Fruit fly (Drosophila melanogaster): ENCODE measurements around the gene COX6CL.
A peak's percentile ranks its signal among the peaks of the same experiment; 100 is the strongest.

The COX6CL gene

dm6 chr2L:5818343-5818742 is at the start of gene COX6CL:
Gene COX6CL, minus strand, starts transcription at chr2L:5818443.
- TF ChIP-seq repo (GFP tag; optimal IDR thresholded peaks at IDR 0.05) (no peak), knrl (GFP tag; IDR thresholded peaks at IDR 0.05; ENCODE audit: partially characterized antibody) (no peak), Dek (tag; optimal IDR thresholded peaks at IDR 0.05) (no peak), Bgb (GFP tag; IDR thresholded peaks at IDR 0.05; ENCODE audit: partially characterized antibody) (no peak), CG12299 (tag; optimal IDR thresholded peaks at IDR 0.05) (no peak), CG10209 (GFP tag; optimal IDR thresholded peaks at IDR 0.05) (no peak), her (GFP tag; optimal IDR thresholded peaks at IDR 0.05) (no peak)

- TF ChIP-seq ci (GFP tag; IDR thresholded peaks at IDR 0.05), result 0 out of 3 replicates have a peak, but pooled peaks have one; percentile 39
- TF ChIP-seq CG9932 (GFP tag; IDR thresholded peaks at IDR 0.05), result no peak
- peak; percentile 20; the same call in 1 of the 2 replicates for TF ChIP-seq CG10959 (GFP tag; IDR thresholded peaks at IDR 0.05)
- no peak for TF ChIP-seq CG7745 (tag; optimal IDR thresholded peaks at IDR 0.05)
- no peak for TF ChIP-seq Ravus (GFP tag; IDR thresholded peaks at IDR 0.05)
- no peak for TF ChIP-seq HLH4C (GFP tag; IDR thresholded peaks at IDR 0.05; ENCODE audit: partially characterized antibody)
- TF ChIP-seq sens (GFP tag), result peak; percentile 60
- no peak for TF ChIP-seq CG13123 (GFP tag; optimal IDR thresholded peaks at IDR 0.05)
- 0 out of 3 replicates have a peak, but pooled peaks have one; percentile 14 for TF ChIP-seq mld (GFP tag; IDR thresholded peaks at IDR 0.05; ENCODE audit: partially characterized antibody)
- TF ChIP-seq Drgx (GFP tag; IDR thresholded peaks at IDR 0.05), result peak; percentile 26; the same call in 1 of the 2 replicates
- no peak for TF ChIP-seq CG8290 (GFP tag; optimal IDR thresholded peaks at IDR 0.05)
- TF ChIP-seq CG8290 (tag; optimal IDR thresholded peaks at IDR 0.05), result peak in 1 of 2 experiments; percentile 44
- TF ChIP-seq ken (GFP tag; IDR thresholded peaks at IDR 0.05), result 0 out of 3 replicates have a peak, but pooled peaks have one; percentile 18
- no peak for TF ChIP-seq Oaz (GFP tag; IDR thresholded peaks at IDR 0.05)
- TF ChIP-seq ttk (GFP tag; IDR thresholded peaks at IDR 0.05), result no peak
- no peak for TF ChIP-seq CG3407 (GFP tag; optimal IDR thresholded peaks at IDR 0.05)
- no peak for TF ChIP-seq CG7786 (GFP tag; optimal IDR thresholded peaks at IDR 0.05)
- no peak for TF ChIP-seq CG17359 (tag; optimal IDR thresholded peaks at IDR 0.05)
- no peak for TF ChIP-seq tna (GFP tag; IDR thresholded peaks at IDR 0.05; ENCODE audit: partially characterized antibody)
- peak; percentile 12; the same call in 1 of the 3 replicates for TF ChIP-seq CG34422 (GFP tag; IDR thresholded peaks at IDR 0.05)
- TF ChIP-seq phol (tag; optimal IDR thresholded peaks at IDR 0.05), result peak; percentile 36
- TF ChIP-seq btn (GFP tag; optimal IDR thresholded peaks at IDR 0.05), result no peak
- no peak for TF ChIP-seq sr (GFP tag; IDR thresholded peaks at IDR 0.05)
- TF ChIP-seq mam (GFP tag; optimal IDR thresholded peaks at IDR 0.05), result no peak
- peak; percentile 65 for TF ChIP-seq CG7271 (tag; optimal IDR thresholded peaks at IDR 0.05)
- TF ChIP-seq tap (tag; optimal IDR thresholded peaks at IDR 0.05), result no peak
- TF ChIP-seq zen (tag; optimal IDR thresholded peaks at IDR 0.05), result peak; percentile 17
- 0 out of 3 replicates have a peak, but pooled peaks have one; percentile 36 for TF ChIP-seq zfh1 (GFP tag; IDR thresholded peaks at IDR 0.05)
- no peak for TF ChIP-seq H15 (GFP tag; IDR thresholded peaks at IDR 0.05)
- no peak for TF ChIP-seq bowl (GFP tag; IDR thresholded peaks at IDR 0.05)
- no peak for TF ChIP-seq az2 (GFP tag; optimal IDR thresholded peaks at IDR 0.05)
- TF ChIP-seq maf-S (GFP tag; optimal IDR thresholded peaks at IDR 0.05), result no peak
- TF ChIP-seq CG4617 (GFP tag; optimal IDR thresholded peaks at IDR 0.05; ENCODE audit: borderline replicate concordance), result no peak
- TF ChIP-seq CG17612 (GFP tag; IDR thresholded peaks at IDR 0.05), result no peak
- peak; percentile 84 for TF ChIP-seq Ets97D (GFP tag; optimal IDR thresholded peaks at IDR 0.05)
- TF ChIP-seq tgo (GFP tag; IDR thresholded peaks at IDR 0.05), result no peak
- TF ChIP-seq CG1603 (tag; optimal IDR thresholded peaks at IDR 0.05), result peak; percentile 30
- no peak for TF ChIP-seq Rx (GFP tag; IDR thresholded peaks at IDR 0.05)
- no peak for TF ChIP-seq sd (tag; optimal IDR thresholded peaks at IDR 0.05)
- peak; percentile 31; the same call in 1 of the 2 replicates for TF ChIP-seq CG17328 (GFP tag; IDR thresholded peaks at IDR 0.05)
- TF ChIP-seq ac (GFP tag; optimal IDR thresholded peaks at IDR 0.05), result peak; percentile 29
Observed at dm6 chr2L:5866791-5867190, 48.5 kb upstream of the COX6CL start.

All from whole organism, embryonic.